Fruit fly (Drosophila melanogaster) whole organism, prepupa: ENCODE measurements around the gene Sp7.

Experiments used
- CG9139 ChIP-seq: fragments of 200-800 bp; sonication (Bioruptor generic); optimal IDR thresholded peaks from 3 replicates; lab custom pipeline; 2017; ENCODE audit warnings: missing biosample characterization, mild to moderate bottlenecking, missing genetic modification characterization
- net ChIP-seq: fragments of 200-800 bp; sonication (Bioruptor generic); optimal IDR thresholded peaks from 3 replicates; lab custom pipeline; 2016; ENCODE audit warnings: missing biosample characterization, missing genetic modification characterization

DNA sequence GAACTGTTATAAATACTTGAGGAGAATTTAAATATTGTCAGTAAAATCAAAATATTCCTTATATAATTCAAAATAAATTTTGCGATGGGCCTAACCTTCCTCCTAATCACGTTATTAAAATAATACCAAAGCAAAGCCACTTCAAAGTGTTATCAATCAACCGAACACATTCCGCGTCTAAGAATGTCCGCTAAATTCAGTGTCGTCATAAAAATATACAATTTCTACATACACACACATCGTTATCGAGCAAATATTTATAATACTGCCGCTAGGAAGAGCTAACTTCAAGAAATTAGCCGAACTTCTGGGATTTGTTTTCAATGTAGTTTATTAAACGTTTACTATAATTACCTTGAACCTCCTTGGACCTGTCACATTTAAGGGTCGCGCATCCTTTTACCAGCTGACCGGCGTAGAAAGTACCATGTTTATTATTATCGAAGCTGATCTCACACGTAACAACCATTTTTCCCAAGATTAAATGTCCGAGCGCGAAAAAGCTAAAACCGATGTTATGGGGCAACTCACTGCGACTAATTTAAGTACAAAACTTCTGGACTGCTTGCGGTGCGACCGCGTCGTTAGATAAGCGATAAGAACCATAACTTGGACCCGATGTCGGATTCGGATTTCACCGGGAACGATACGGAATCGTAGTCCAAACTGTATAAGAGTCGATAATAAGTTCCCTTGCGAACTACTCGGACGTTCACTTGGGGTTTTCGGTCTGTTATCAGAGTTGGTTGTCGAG lies 23.5 kb downstream of the Sp7 start, which contains the start of gene CG18747:
- no peak for TF ChIP-seq net (GFP tag; lab: Kevin White, UChicago)
- TF ChIP-seq CG9139 (GFP tag; lab: Kevin White, UChicago) = no peak
